Worm (Caenorhabditis elegans): ENCODE measurements around the gene T20D3.6.
A peak's percentile ranks its signal among the peaks of the same experiment; 100 is the strongest.

- peak; percentile 52 for TF ChIP-seq cog-1 (tag; optimal IDR thresholded peaks at IDR 0.05)
- TF ChIP-seq ztf-29 (GFP tag; IDR thresholded peaks at IDR 0.05), result no peak
- TF ChIP-seq tab-1 (GFP tag; IDR thresholded peaks at IDR 0.05), result peak; percentile 81
- no peak for TF ChIP-seq ref-1 (GFP tag; conservative IDR thresholded peaks at IDR 0.05)
- TF ChIP-seq T22C8.4 (GFP tag; IDR thresholded peaks at IDR 0.05), result no peak
- TF ChIP-seq med-1 (GFP tag; optimal IDR thresholded peaks at IDR 0.05; ENCODE audit: insufficient read depth), result peak; percentile 86
- no peak; the same call in none of the 2 replicates for TF ChIP-seq flt-1 (GFP tag; IDR thresholded peaks at IDR 0.05)
Measured at ce11 chrIV:9316068-9316681, 22.9 kb downstream of the T20D3.6 start, which contains the start of the genes F49C12.9 and rpn-7.

All from whole organism, midembryonic.